Worm (Caenorhabditis elegans) whole organism, mixed stage, embryonic: ENCODE results near the gene T21C12.4.

ENCODE experiments used
- M03D4.4 ChIP-seq: sonication (generic microtip); optimal IDR thresholded peaks from 2 replicates; lab custom pipeline; 2017; ENCODE audit warnings: mild to moderate bottlenecking, missing genetic modification characterization, missing compliant biosample characterization
- bed-3 ChIP-seq: fragments of 200-800 bp; sonication (Bioruptor generic); optimal IDR thresholded peaks from 3 replicates; lab custom pipeline; 2018; ENCODE audit warnings: mild to moderate bottlenecking, missing genetic modification characterization, moderate library complexity, missing compliant biosample characterization
- blmp-1 ChIP-seq: fragments of 150-350 bp; optimal IDR thresholded peaks from 2 replicates; lab custom pipeline; 2014; ENCODE audit warnings: missing biosample characterization, missing genetic modification characterization
- ceh-39 ChIP-seq: fragments of 150-350 bp; optimal IDR thresholded peaks from 2 replicates; lab custom pipeline; 2014; ENCODE audit warnings: missing biosample characterization, missing genetic modification characterization
- ceh-43 ChIP-seq: fragments of 200-800 bp; sonication (Bioruptor generic); optimal IDR thresholded peaks from 2 replicates; lab custom pipeline; 2018; ENCODE audit warnings: mild to moderate bottlenecking, missing genetic modification characterization, moderate library complexity, missing compliant biosample characterization
- ceh-83 ChIP-seq: fragments of 200-800 bp; sonication (Bioruptor generic); optimal IDR thresholded peaks from 2 replicates; lab custom pipeline; 2018; ENCODE audit warnings: mild to moderate bottlenecking, missing genetic modification characterization, missing compliant biosample characterization
- ces-1 ChIP-seq: fragments of 150-350 bp; optimal IDR thresholded peaks from 2 replicates; lab custom pipeline; 2014; ENCODE audit warnings: missing biosample characterization, missing genetic modification reagents, missing genetic modification characterization
- drap-1 ChIP-seq: fragments of 200-800 bp; sonication (Bioruptor generic); optimal IDR thresholded peaks from 3 replicates; lab custom pipeline; 2018; ENCODE audit warnings: mild to moderate bottlenecking, missing genetic modification characterization, missing compliant biosample characterization
- elt-1 ChIP-seq: sonication (generic microtip); optimal IDR thresholded peaks from 2 replicates; lab custom pipeline; 2017; ENCODE audit warnings: missing genetic modification characterization, mild to moderate bottlenecking, missing compliant biosample characterization, antibody characterized with exemption, moderate library complexity, borderline replicate concordance; ENCODE audit not compliant: insufficient read depth
- elt-3 ChIP-seq: fragments of 150-350 bp; optimal IDR thresholded peaks from 2 replicates; lab custom pipeline; 2014; ENCODE audit warnings: missing biosample characterization, missing genetic modification characterization
- flh-1 ChIP-seq: fragments of 200-800 bp; sonication (Bioruptor generic); optimal IDR thresholded peaks from 2 replicates; lab custom pipeline; 2018; ENCODE audit warnings: mild to moderate bottlenecking, missing genetic modification characterization, moderate library complexity, missing compliant biosample characterization
- hlh-1 ChIP-seq: fragments of 150-350 bp; optimal IDR thresholded peaks from 2 replicates; lab custom pipeline; 2014; ENCODE audit warnings: missing biosample characterization, missing genetic modification reagents, missing genetic modification characterization
- lin-13 ChIP-seq: fragments of 150-350 bp; optimal IDR thresholded peaks from 2 replicates; lab custom pipeline; 2014; ENCODE audit warnings: missing biosample characterization, missing genetic modification characterization
- lin-32 ChIP-seq: fragments of 200-800 bp; sonication (Bioruptor generic); optimal IDR thresholded peaks from 2 replicates; lab custom pipeline; 2018; ENCODE audit warnings: mild to moderate bottlenecking, missing genetic modification characterization, missing compliant biosample characterization
- lsy-2 ChIP-seq: fragments of 150-350 bp; optimal IDR thresholded peaks from 2 replicates; lab custom pipeline; 2014; ENCODE audit warnings: missing biosample characterization, missing genetic modification characterization
- mab-5 ChIP-seq: fragments of 150-350 bp; optimal IDR thresholded peaks from 2 replicates; lab custom pipeline; 2014; ENCODE audit warnings: missing biosample characterization, missing genetic modification characterization
- mep-1 ChIP-seq: fragments of 150-350 bp; optimal IDR thresholded peaks from 2 replicates; lab custom pipeline; 2017; ENCODE audit warnings: missing biosample characterization, missing genetic modification reagents, missing genetic modification characterization, inconsistent platforms
- mls-2 ChIP-seq: sonication (generic microtip); optimal IDR thresholded peaks from 2 replicates; lab custom pipeline; 2016; ENCODE audit warnings: mild to moderate bottlenecking, missing genetic modification characterization, moderate library complexity, missing compliant biosample characterization
- nhr-12 ChIP-seq: fragments of 150-350 bp; optimal IDR thresholded peaks from 2 replicates; lab custom pipeline; 2014; ENCODE audit warnings: missing biosample characterization, missing genetic modification characterization
- nhr-2 ChIP-seq: fragments of 150-350 bp; optimal IDR thresholded peaks from 2 replicates; lab custom pipeline; 2014; ENCODE audit warnings: missing biosample characterization, missing genetic modification characterization
- nhr-237 ChIP-seq: fragments of 150-350 bp; optimal IDR thresholded peaks from 2 replicates; lab custom pipeline; 2014; ENCODE audit warnings: missing biosample characterization, missing genetic modification characterization
- nhr-28 ChIP-seq: fragments of 150-350 bp; optimal IDR thresholded peaks from 2 replicates; lab custom pipeline; 2014; ENCODE audit warnings: missing biosample characterization, missing genetic modification characterization
- nhr-76 ChIP-seq: sonication (generic microtip); optimal IDR thresholded peaks from 2 replicates; lab custom pipeline; 2017; ENCODE audit warnings: missing biosample characterization, missing genetic modification characterization
- pha-4 ChIP-seq: fragments of 150-350 bp; optimal IDR thresholded peaks from 2 replicates; lab custom pipeline; 2018; ENCODE audit warnings: missing biosample characterization, missing genetic modification reagents, missing genetic modification characterization
- sem-2 ChIP-seq: fragments of 200-800 bp; sonication (Bioruptor generic); optimal IDR thresholded peaks from 2 replicates; lab custom pipeline; 2018; ENCODE audit warnings: mild to moderate bottlenecking, missing genetic modification characterization, missing compliant biosample characterization
- snpc-4 ChIP-seq: fragments of 150-350 bp; optimal IDR thresholded peaks from 2 replicates; lab custom pipeline; 2014; ENCODE audit warnings: missing biosample characterization, missing genetic modification characterization
- tbx-8 ChIP-seq: fragments of 200-800 bp; sonication (Bioruptor generic); optimal IDR thresholded peaks from 2 replicates; lab custom pipeline; 2018; ENCODE audit warnings: mild to moderate bottlenecking, missing genetic modification characterization, moderate library complexity, missing compliant biosample characterization
- unc-120 ChIP-seq: sonication (generic microtip); optimal IDR thresholded peaks from 2 replicates; lab custom pipeline; 2017; ENCODE audit warnings: missing genetic modification characterization, missing compliant biosample characterization; ENCODE audit not compliant: poor library complexity, severe bottlenecking
- unc-39 ChIP-seq: fragments of 150-350 bp; optimal IDR thresholded peaks from 2 replicates; lab custom pipeline; 2014; ENCODE audit warnings: missing biosample characterization, missing genetic modification characterization
- unc-62 ChIP-seq: fragments of 150-350 bp; optimal IDR thresholded peaks from 2 replicates; lab custom pipeline; 2014; ENCODE audit warnings: missing biosample characterization, missing genetic modification reagents, missing genetic modification characterization
- ztf-11 ChIP-seq: fragments of 150-350 bp; optimal IDR thresholded peaks from 2 replicates; lab custom pipeline; 2014; ENCODE audit warnings: missing biosample characterization, missing genetic modification characterization

The T21C12.4 gene

ce11 chrIII:10561904-10562303 lies 4.1 kb upstream of the T21C12.4 start, which contains the start of gene Y45F3A.1:
Gene Y45F3A.1, minus strand, starts transcription at chrIII:10561915.
- no peak for TF ChIP-seq unc-39 (tag; lab: Kevin White, UChicago)
- TF ChIP-seq drap-1 (GFP tag; lab: Kevin White, UChicago), result no peak
- no peak for TF ChIP-seq mab-5
- TF ChIP-seq snpc-4 (tag; lab: Kevin White, UChicago), result no peak
- no peak for TF ChIP-seq bed-3 (GFP tag; lab: Kevin White, UChicago)
- no peak for TF ChIP-seq mls-2 (tag; lab: Kevin White, UChicago)
- TF ChIP-seq nhr-12 (tag; lab: Kevin White, UChicago), result no peak
- TF ChIP-seq ces-1 (GFP tag; lab: Kevin White, UChicago), result no peak
- TF ChIP-seq nhr-2, result no peak
- no peak for TF ChIP-seq hlh-1 (tag; lab: Kevin White, UChicago)
- no peak for TF ChIP-seq M03D4.4 (tag; lab: Kevin White, UChicago)
- TF ChIP-seq lin-32 (GFP tag; lab: Kevin White, UChicago), result no peak
- TF ChIP-seq lin-13 (tag; lab: Kevin White, UChicago), result no peak
- no peak for TF ChIP-seq mep-1 (tag; lab: Kevin White, UChicago)
- TF ChIP-seq nhr-28 (tag; lab: Kevin White, UChicago), result no peak
- no peak for TF ChIP-seq elt-1 (tag; lab: Kevin White, UChicago)
- TF ChIP-seq ceh-83 (GFP tag; lab: Kevin White, UChicago), result no peak
- TF ChIP-seq ceh-43, result no peak
- TF ChIP-seq blmp-1 (tag; lab: Kevin White, UChicago), result no peak
- TF ChIP-seq unc-120 (tag; lab: Kevin White, UChicago), result no peak

- TF ChIP-seq nhr-12 (tag; lab: Kevin White, UChicago) (no peak), ztf-11 (tag; lab: Kevin White, UChicago) (no peak), blmp-1 (tag; lab: Kevin White, UChicago) (no peak), hlh-1 (tag; lab: Kevin White, UChicago) (no peak), elt-3 (tag; lab: Kevin White, UChicago) (no peak), unc-39 (tag; lab: Kevin White, UChicago) (no peak), bed-3 (GFP tag; lab: Kevin White, UChicago) (no peak), mep-1 (tag; lab: Kevin White, UChicago) (no peak), ceh-43 (no peak), lin-32 (GFP tag; lab: Kevin White, UChicago) (no peak), tbx-8 (no peak), M03D4.4 (tag; lab: Kevin White, UChicago) (no peak), lin-13 (tag; lab: Kevin White, UChicago) (no peak), unc-120 (tag; lab: Kevin White, UChicago) (no peak), sem-2 (GFP tag; lab: Kevin White, UChicago) (no peak), elt-1 (tag; lab: Kevin White, UChicago) (no peak)
- TF ChIP-seq, all 35 proteins: peak for 0
Observed at ce11 chrIII:10560296-10560695, 2.5 kb upstream of the T21C12.4 start, which contains the start of gene rab-30. Gene rab-30, plus strand, starts transcription at chrIII:10560596.

ce11 chrIII:10552929-10553328 lies 4.9 kb downstream of the T21C12.4 start, which contains the start of gene T21C12.8:
Gene T21C12.8, minus strand, starts transcription at chrIII:10553029.
- TF ChIP-seq unc-120 (tag; lab: Kevin White, UChicago), result no peak
- no peak for TF ChIP-seq pha-4 (tag; lab: Kevin White, UChicago)

ce11 chrIII:10538757-10539213 lies 19.0 kb downstream of the T21C12.4 start, which contains the start of gene nlp-68:
Gene nlp-68, minus strand, starts transcription at chrIII:10539163.
- TF ChIP-seq ceh-43, result no peak
- no peak for TF ChIP-seq ceh-39 (tag; lab: Kevin White, UChicago)
- TF ChIP-seq elt-1 (tag; lab: Kevin White, UChicago), result no peak

- TF ChIP-seq ces-1 (GFP tag; lab: Kevin White, UChicago) (no peak), lsy-2 (tag; lab: Kevin White, UChicago) (no peak), drap-1 (GFP tag; lab: Kevin White, UChicago) (no peak), lin-13 (tag; lab: Kevin White, UChicago) (no peak)
Observed at ce11 chrIII:10537558-10537957, 20.3 kb downstream of the T21C12.4 start.

ce11 chrIII:10537003-10537402 lies 20.8 kb downstream of the T21C12.4 start:
- TF ChIP-seq hlh-1 (tag; lab: Kevin White, UChicago), result no peak
- TF ChIP-seq pha-4 (tag; lab: Kevin White, UChicago), result no peak
- no peak for TF ChIP-seq unc-62 (GFP tag; lab: Kevin White, UChicago)
- TF ChIP-seq elt-3 (tag; lab: Kevin White, UChicago), result no peak
- TF ChIP-seq nhr-2, result no peak
- no peak for TF ChIP-seq blmp-1 (tag; lab: Kevin White, UChicago)
- no peak for TF ChIP-seq nhr-237
- no peak for TF ChIP-seq nhr-76 (tag; lab: Kevin White, UChicago)
- TF ChIP-seq sem-2 (GFP tag; lab: Kevin White, UChicago), result no peak
- TF ChIP-seq ces-1 (GFP tag; lab: Kevin White, UChicago), result no peak
- TF ChIP-seq nhr-28 (tag; lab: Kevin White, UChicago), result no peak
- no peak for TF ChIP-seq flh-1 (GFP tag; lab: Kevin White, UChicago)
- no peak for TF ChIP-seq mab-5
- TF ChIP-seq lin-13 (tag; lab: Kevin White, UChicago), result no peak
- TF ChIP-seq lsy-2 (tag; lab: Kevin White, UChicago), result no peak
- no peak for TF ChIP-seq snpc-4 (tag; lab: Kevin White, UChicago)
- no peak for TF ChIP-seq ceh-39 (tag; lab: Kevin White, UChicago)
- TF ChIP-seq, all 35 proteins: peak for 0
